Fruit fly (Drosophila melanogaster) whole organism, embryonic: ENCODE measurements around the gene CG3841.

Experiments used
- Aef1 ChIP-seq: fragments of 200-800 bp; sonication (Bioruptor generic); IDR thresholded peaks from 3 replicates; pipeline ENCODE4 v1.3.6; 2022; ENCODE audit warnings: missing biosample characterization, missing genetic modification characterization
- Awh ChIP-seq: fragments of 200-800 bp; sonication (Bioruptor generic); IDR thresholded peaks from 2 replicates; pipeline ENCODE4, ENCODE4 v1.3.6; 2022; ENCODE audit warnings: missing biosample characterization, missing genetic modification characterization
- CG10267 ChIP-seq: fragments of 200-800 bp; sonication (Bioruptor generic); optimal IDR thresholded peaks from 2 replicates; lab custom pipeline; 2018; ENCODE audit warnings: missing biosample characterization, mild to moderate bottlenecking, missing genetic modification characterization, moderate library complexity
- CG10274 ChIP-seq: fragments of 200-800 bp; sonication (Bioruptor generic); optimal IDR thresholded peaks from 3 replicates; lab custom pipeline; 2017; ENCODE audit warnings: missing biosample characterization, mild to moderate bottlenecking, missing genetic modification characterization
- CG11695 ChIP-seq: fragments of 200-800 bp; sonication (Bioruptor generic); IDR thresholded peaks from 3 replicates; pipeline ENCODE4 v1.3.6; 2022; ENCODE audit warnings: missing biosample characterization, missing genetic modification characterization
- CG12659 ChIP-seq: fragments of 200-800 bp; sonication (Bioruptor generic); optimal IDR thresholded peaks from 3 replicates; lab custom pipeline; 2017; ENCODE audit warnings: mild to moderate bottlenecking, missing biosample characterization, missing genetic modification reagents, missing genetic modification characterization
- CG13775 ChIP-seq: fragments of 200-800 bp; sonication (Bioruptor generic); optimal IDR thresholded peaks from 3 replicates; lab custom pipeline; 2017; ENCODE audit warnings: missing biosample characterization, mild to moderate bottlenecking, missing genetic modification characterization
- CG16779 ChIP-seq: fragments of 200-800 bp; sonication (Bioruptor generic); IDR thresholded peaks from 2 replicates; pipeline ENCODE4 v1.3.6; 2022; ENCODE audit warnings: missing biosample characterization, missing genetic modification characterization
- CG1792 ChIP-seq: fragments of 200-800 bp; sonication (Bioruptor generic); optimal IDR thresholded peaks from 2 replicates; lab custom pipeline; 2016; ENCODE audit warnings: missing biosample characterization, missing genetic modification characterization
- CG1832 ChIP-seq: fragments of 200-800 bp; sonication (Bioruptor generic); optimal IDR thresholded peaks from 2 replicates; lab custom pipeline; 2017; ENCODE audit warnings: missing biosample characterization, mild to moderate bottlenecking, missing genetic modification characterization, inconsistent platforms
- CG3163 ChIP-seq: fragments of 200-800 bp; sonication (Bioruptor generic); optimal IDR thresholded peaks from 3 replicates; lab custom pipeline; 2016; ENCODE audit warnings: missing biosample characterization, missing genetic modification characterization
- CG33213 ChIP-seq: fragments of 200-800 bp; sonication (Bioruptor generic); optimal IDR thresholded peaks from 3 replicates; lab custom pipeline; 2016; ENCODE audit warnings: missing biosample characterization, missing genetic modification characterization
- CG4730 ChIP-seq: fragments of 200-800 bp; sonication (Bioruptor generic); IDR thresholded peaks from 2 replicates; pipeline ENCODE4 v1.3.6; 2022; ENCODE audit warnings: missing biosample characterization, missing genetic modification characterization
- CG6654 ChIP-seq: fragments of 200-800 bp; sonication (Bioruptor generic); optimal IDR thresholded peaks from 2 replicates; lab custom pipeline; 2017; ENCODE audit warnings: missing biosample characterization, mild to moderate bottlenecking, missing genetic modification characterization
- CG6689 ChIP-seq: fragments of 200-800 bp; sonication (Bioruptor generic); IDR thresholded peaks from 2 replicates; pipeline ENCODE4 v1.3.6; 2022; ENCODE audit warnings: missing biosample characterization, missing genetic modification characterization
- CG6791 ChIP-seq: fragments of 200-800 bp; sonication (Bioruptor generic); IDR thresholded peaks from 3 replicates; pipeline ENCODE4 v1.3.6; 2022; ENCODE audit warnings: missing biosample characterization, missing genetic modification characterization; ENCODE audit not compliant: partially characterized antibody
- CG8089 ChIP-seq: fragments of 200-800 bp; sonication (Bioruptor generic); optimal IDR thresholded peaks from 3 replicates; lab custom pipeline; 2016; ENCODE audit warnings: missing biosample characterization, missing genetic modification characterization
- CG8944 ChIP-seq: fragments of 200-800 bp; sonication (Bioruptor generic); optimal IDR thresholded peaks from 3 replicates; lab custom pipeline; 2016; ENCODE audit warnings: missing biosample characterization, missing genetic modification characterization
- CG9215 ChIP-seq: fragments of 200-800 bp; sonication (Bioruptor generic); IDR thresholded peaks from 2 replicates; pipeline ENCODE4 v1.3.6; 2022; ENCODE audit warnings: missing biosample characterization, missing genetic modification characterization
- CG9932 ChIP-seq: fragments of 200-800 bp; sonication (Bioruptor generic); IDR thresholded peaks from 2 replicates; pipeline ENCODE4 v1.3.6; 2022; ENCODE audit warnings: missing biosample characterization, missing genetic modification characterization
- CoRest ChIP-seq: fragments of 200-800 bp; sonication (Bioruptor generic); optimal IDR thresholded peaks from 3 replicates; lab custom pipeline; 2018; ENCODE audit warnings: missing biosample characterization, mild to moderate bottlenecking, missing genetic modification characterization, moderate library complexity
- E2f2 ChIP-seq: fragments of 200-800 bp; sonication (Bioruptor generic); IDR thresholded peaks from 2 replicates; pipeline ENCODE4 v1.3.6; 2022; ENCODE audit warnings: missing biosample characterization, missing genetic modification characterization
- HLH3B ChIP-seq: fragments of 200-800 bp; sonication (Bioruptor generic); IDR thresholded peaks from 2 replicates; pipeline ENCODE4 v1.3.6; 2022; ENCODE audit warnings: missing biosample characterization, missing genetic modification characterization
- HLH54F ChIP-seq: fragments of 200-800 bp; sonication (Bioruptor generic); optimal IDR thresholded peaks from 3 replicates; lab custom pipeline; 2016; ENCODE audit warnings: missing biosample characterization, missing genetic modification characterization
- Jarid2 ChIP-seq: fragments of 200-800 bp; sonication (Bioruptor generic); optimal IDR thresholded peaks from 3 replicates; lab custom pipeline; 2017; ENCODE audit warnings: mild to moderate bottlenecking, missing biosample characterization, missing genetic modification reagents, missing genetic modification characterization
- Nf-YA ChIP-seq: fragments of 200-800 bp; sonication (Bioruptor generic); IDR thresholded peaks from 2 replicates; pipeline ENCODE4 v1.3.6; 2022; ENCODE audit warnings: missing biosample characterization, missing genetic modification characterization
- Pdp1 ChIP-seq, 2 experiments: fragments of 200-800 bp; sonication (Bioruptor generic); optimal IDR thresholded peaks; 3 replicates each; lab custom pipeline; 2016; ENCODE audit warnings: missing biosample characterization in 2 of 2, missing genetic modification characterization in 2 of 2, mild to moderate bottlenecking in 1 of 2, moderate library complexity in 1 of 2
- Usf ChIP-seq: fragments of 200-800 bp; sonication (Bioruptor generic); optimal IDR thresholded peaks from 2 replicates; lab custom pipeline; 2017; ENCODE audit warnings: missing genotype, missing biosample characterization, missing genetic modification characterization
- bab2 ChIP-seq: fragments of 200-800 bp; sonication (Bioruptor generic); optimal IDR thresholded peaks from 2 replicates; lab custom pipeline; 2016; ENCODE audit warnings: missing biosample characterization, missing genetic modification characterization
- cg ChIP-seq: fragments of 200-800 bp; sonication (Bioruptor generic); optimal IDR thresholded peaks from 3 replicates; lab custom pipeline; 2019; ENCODE audit warnings: missing biosample characterization, mild to moderate bottlenecking, missing genetic modification characterization, moderate library complexity
- chinmo ChIP-seq: fragments of 200-800 bp; sonication (Bioruptor generic); IDR thresholded peaks from 4 replicates; pipeline ENCODE4 v1.3.6; 2022; ENCODE audit warnings: missing biosample characterization, missing genetic modification characterization; ENCODE audit not compliant: partially characterized antibody
- crc ChIP-seq: fragments of 200-800 bp; sonication (Bioruptor generic); optimal IDR thresholded peaks from 2 replicates; lab custom pipeline; 2016; ENCODE audit warnings: missing biosample characterization, missing genetic modification characterization
- cwo ChIP-seq: fragments of 200-800 bp; sonication (Bioruptor generic); optimal IDR thresholded peaks from 3 replicates; lab custom pipeline; 2017; ENCODE audit warnings: missing biosample characterization, missing genetic modification characterization, mild to moderate bottlenecking, moderate library complexity, missing genetic modification reagents
- dimm ChIP-seq: fragments of 200-800 bp; sonication (Bioruptor generic); IDR thresholded peaks from 2 replicates; pipeline ENCODE4 v1.3.6; 2022; ENCODE audit warnings: missing biosample characterization, missing genetic modification characterization
- fd64A ChIP-seq: fragments of 200-800 bp; sonication (Bioruptor generic); optimal IDR thresholded peaks from 3 replicates; lab custom pipeline; 2018; ENCODE audit warnings: missing biosample characterization, mild to moderate bottlenecking, missing genetic modification characterization
- gcm ChIP-seq: fragments of 200-800 bp; sonication (Bioruptor generic); optimal IDR thresholded peaks from 2 replicates; lab custom pipeline; 2019; ENCODE audit warnings: missing biosample characterization, mild to moderate bottlenecking, missing genetic modification characterization, moderate library complexity
- gsb ChIP-seq: fragments of 200-800 bp; sonication (Bioruptor generic); IDR thresholded peaks from 2 replicates; pipeline ENCODE4 v1.3.6; 2022; ENCODE audit warnings: missing biosample characterization, missing genetic modification characterization
- gsb-n ChIP-seq: fragments of 200-800 bp; sonication (Bioruptor generic); optimal IDR thresholded peaks from 3 replicates; lab custom pipeline; 2018; ENCODE audit warnings: missing biosample characterization, mild to moderate bottlenecking, missing genetic modification characterization
- hbn ChIP-seq: fragments of 200-800 bp; sonication (Bioruptor generic); IDR thresholded peaks from 2 replicates; pipeline ENCODE4 v1.3.6; 2022; ENCODE audit warnings: missing biosample characterization, missing genetic modification characterization; ENCODE audit not compliant: partially characterized antibody
- her ChIP-seq: fragments of 200-800 bp; sonication (Bioruptor generic); optimal IDR thresholded peaks from 2 replicates; lab custom pipeline; 2016; ENCODE audit warnings: missing biosample characterization, missing genetic modification characterization
- lmd ChIP-seq: fragments of 200-800 bp; sonication (Bioruptor generic); IDR thresholded peaks from 2 replicates; pipeline ENCODE4 v1.3.6; 2022; ENCODE audit warnings: missing biosample characterization, missing genetic modification characterization
- nom ChIP-seq: fragments of 200-800 bp; sonication (Bioruptor generic); optimal IDR thresholded peaks from 2 replicates; lab custom pipeline; 2017; ENCODE audit warnings: missing biosample characterization, missing genetic modification characterization, mild to moderate bottlenecking, moderate library complexity, missing genetic modification reagents
- row ChIP-seq: fragments of 200-800 bp; sonication (Bioruptor generic); IDR thresholded peaks from 3 replicates; pipeline ENCODE4 v1.3.6; 2022; ENCODE audit warnings: missing biosample characterization, missing genetic modification characterization
- schlank ChIP-seq: fragments of 200-800 bp; sonication (Bioruptor generic); optimal IDR thresholded peaks from 2 replicates; lab custom pipeline; 2018; ENCODE audit warnings: missing biosample characterization, mild to moderate bottlenecking, missing genetic modification characterization
- sna ChIP-seq: fragments of 200-800 bp; sonication (Bioruptor generic); IDR thresholded peaks from 2 replicates; pipeline ENCODE4 v1.3.6; 2022; ENCODE audit warnings: missing biosample characterization, missing genetic modification characterization; ENCODE audit not compliant: partially characterized antibody
- tll ChIP-seq, 2 experiments: fragments of 200-800 bp in 1 of 2; fragments of >200 bp in 1 of 2; sonication (Bioruptor generic) in 1 of 2; optimal IDR thresholded peaks; 2 replicates each; lab custom pipeline; 2017 to 2019; ENCODE audit warnings: missing biosample characterization in 2 of 2, missing genetic modification characterization in 2 of 2, mild to moderate bottlenecking in 1 of 2, moderate library complexity in 1 of 2
- vfl ChIP-seq: fragments of 200-800 bp; sonication (Bioruptor generic); optimal IDR thresholded peaks from 2 replicates; lab custom pipeline; 2016; ENCODE audit warnings: missing biosample characterization, missing genetic modification characterization
- vvl ChIP-seq: fragments of 200-800 bp; sonication (Bioruptor generic); IDR thresholded peaks from 2 replicates; pipeline ENCODE4 v1.3.6; 2022; ENCODE audit warnings: missing biosample characterization, missing genetic modification characterization
- zen2 ChIP-seq: fragments of 200-800 bp; sonication (Bioruptor generic); IDR thresholded peaks from 3 replicates; pipeline ENCODE4 v1.3.6; 2022; ENCODE audit warnings: missing biosample characterization, missing genetic modification characterization; ENCODE audit not compliant: partially characterized antibody

CG3841 gene

DNA sequence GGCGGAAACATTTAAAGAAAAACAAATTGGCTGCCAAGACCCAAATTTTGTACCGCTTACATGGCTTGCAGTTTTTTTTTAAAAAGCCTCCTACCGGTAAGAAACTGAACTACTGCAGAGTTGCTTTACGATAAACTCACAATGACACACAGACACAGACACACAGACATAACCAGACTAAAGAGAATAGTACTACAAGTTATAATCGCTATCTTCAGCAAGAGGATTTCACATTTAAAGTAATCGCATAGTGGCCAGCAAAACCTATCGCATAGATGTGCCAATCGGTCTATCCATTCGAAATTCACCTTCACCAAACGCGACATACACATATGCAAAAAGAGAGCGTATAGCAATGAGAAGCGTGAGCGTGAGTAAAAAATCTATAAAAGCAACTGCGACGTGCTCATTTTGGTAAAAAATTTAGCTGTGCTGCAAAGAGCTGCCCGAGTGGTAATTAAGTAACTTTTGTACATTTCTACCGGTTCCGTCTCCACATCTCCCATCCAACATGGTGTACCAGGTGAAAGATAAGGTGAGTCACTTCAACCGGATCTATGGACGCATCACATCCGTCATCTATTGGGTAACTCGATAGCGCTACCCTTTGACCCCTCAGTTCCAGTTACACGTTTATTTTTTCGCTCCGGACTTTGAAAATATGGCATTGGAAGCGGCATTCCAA lies 23.9 kb downstream of the CG3841 start, which contains the start of gene Trx2 (continued):
- TF ChIP-seq CG10267 (tag; lab: Kevin White, UChicago): no peak
- no peak for TF ChIP-seq CoRest (tag; lab: Kevin White, UChicago)
- no peak for TF ChIP-seq zen2 (GFP tag; lab: Robert Waterston, UW)
- no peak for TF ChIP-seq gsb-n (tag; lab: Kevin White, UChicago)
- peak; percentile 51 for TF ChIP-seq CG12659 (GFP tag; lab: Kevin White, UChicago)
- peak; percentile 56; the same call in 1 of the 3 replicates for TF ChIP-seq CG6791 (GFP tag; lab: Robert Waterston, UW)
- no peak for TF ChIP-seq crc (GFP tag; lab: Kevin White, UChicago)
- no peak for TF ChIP-seq CG8944 (GFP tag; lab: Kevin White, UChicago)
- no peak for TF ChIP-seq schlank (tag; lab: Kevin White, UChicago)
- TF ChIP-seq cg (GFP tag; lab: Kevin White, UChicago): peak; percentile 74
- no peak for TF ChIP-seq CG3163
- peak; percentile 71 for TF ChIP-seq hbn
- TF ChIP-seq gcm: peak; percentile 40
- TF ChIP-seq CG6689 (GFP tag; lab: Robert Waterston, UW): 0 out of 2 replicates have a peak, but pooled peaks have one; percentile 6
- TF ChIP-seq vfl (GFP tag; lab: Kevin White, UChicago): no peak
- no peak for TF ChIP-seq CG1832 (GFP tag; lab: Kevin White, UChicago)
- no peak for TF ChIP-seq Awh (GFP tag; lab: Robert Waterston, UW)
- no peak for TF ChIP-seq CG8089 (GFP tag; lab: Kevin White, UChicago)
- TF ChIP-seq nom (GFP tag; lab: Kevin White, UChicago): peak; percentile 71
- TF ChIP-seq vvl (GFP tag; lab: Robert Waterston, UW): peak; percentile 65; the same call in 1 of the 2 replicates
- peak; percentile 18 for TF ChIP-seq cwo
- no peak for TF ChIP-seq CG11695 (GFP tag; lab: Robert Waterston, UW)
- TF ChIP-seq dimm (GFP tag; lab: Robert Waterston, UW): no peak
- no peak for TF ChIP-seq CG10274 (GFP tag; lab: Kevin White, UChicago)
- no peak for TF ChIP-seq lmd (GFP tag; lab: Robert Waterston, UW)
- no peak for TF ChIP-seq CG6654
- TF ChIP-seq CG9932 (GFP tag; lab: Robert Waterston, UW): no peak; the same call in 1 of the 2 replicates
- TF ChIP-seq Usf: no peak
- TF ChIP-seq Jarid2: peak; percentile 84
- peak; percentile 13 for TF ChIP-seq her (GFP tag; lab: Kevin White, UChicago)
- TF ChIP-seq row: no peak
- no peak for TF ChIP-seq sna (GFP tag; lab: Robert Waterston, UW)
- no peak for TF ChIP-seq CG13775 (GFP tag; lab: Kevin White, UChicago)
- TF ChIP-seq Aef1: no peak
- peak; percentile 84; the same call in 3 of the 4 replicates for TF ChIP-seq chinmo (GFP tag; lab: Robert Waterston, UW)
- TF ChIP-seq tll (GFP tag; optimal IDR thresholded peaks at IDR 0.05; lab: Kevin White, UChicago): no peak
- no peak for TF ChIP-seq gsb
- TF ChIP-seq fd64A (GFP tag; lab: Kevin White, UChicago): peak; percentile 1
- no peak for TF ChIP-seq CG1792 (GFP tag; lab: Kevin White, UChicago)
- no peak for TF ChIP-seq CG16779 (GFP tag; lab: Robert Waterston, UW)
- TF ChIP-seq CG33213 (GFP tag; lab: Kevin White, UChicago): no peak
- TF ChIP-seq E2f2 (GFP tag; lab: Robert Waterston, UW): peak; percentile 75; the same call in 1 of the 2 replicates
- peak; percentile 8; the same call in 1 of the 2 replicates for TF ChIP-seq Nf-YA (GFP tag; lab: Robert Waterston, UW)
- TF ChIP-seq CG4730 (GFP tag; lab: Robert Waterston, UW): no peak
- TF ChIP-seq bab2 (GFP tag; lab: Kevin White, UChicago): no peak
- no peak for TF ChIP-seq CG9215 (GFP tag; lab: Robert Waterston, UW)
- peak in 1 of 2 experiments; percentile 80 for TF ChIP-seq Pdp1 (GFP tag; optimal IDR thresholded peaks at IDR 0.05; lab: Kevin White, UChicago)
- peak; percentile 5; the same call in 1 of the 2 replicates for TF ChIP-seq HLH3B (GFP tag; lab: Robert Waterston, UW)
- TF ChIP-seq HLH54F (GFP tag; lab: Kevin White, UChicago): no peak
